Fruit fly (Drosophila melanogaster) whole organism, embryonic: ENCODE measurements around the gene CG42577.

ENCODE experiments used
- CG10267 ChIP-seq: fragments of 200-800 bp; sonication (Bioruptor generic); optimal IDR thresholded peaks from 2 replicates; lab custom pipeline; 2018; ENCODE audit warnings: missing biosample characterization, mild to moderate bottlenecking, missing genetic modification characterization, moderate library complexity
- CG12769 ChIP-seq: fragments of 200-800 bp; sonication (Bioruptor generic); optimal IDR thresholded peaks from 2 replicates; lab custom pipeline; 2019; ENCODE audit warnings: missing biosample characterization, mild to moderate bottlenecking, missing genetic modification characterization, moderate library complexity
- CG13424 ChIP-seq: fragments of 200-800 bp; sonication (Bioruptor generic); optimal IDR thresholded peaks from 2 replicates; lab custom pipeline; 2019; ENCODE audit warnings: missing biosample characterization, mild to moderate bottlenecking, missing genetic modification characterization, moderate library complexity
- CG13894 ChIP-seq: fragments of 200-800 bp; sonication (Bioruptor generic); optimal IDR thresholded peaks from 3 replicates; lab custom pipeline; 2018; ENCODE audit warnings: missing biosample characterization, mild to moderate bottlenecking, missing genetic modification characterization, moderate library complexity
- CG15696 ChIP-seq: fragments of 200-800 bp; sonication (Bioruptor generic); optimal IDR thresholded peaks from 2 replicates; lab custom pipeline; 2019; ENCODE audit warnings: missing biosample characterization, mild to moderate bottlenecking, missing genetic modification characterization, moderate library complexity
- CG1603 ChIP-seq: fragments of 200-800 bp; sonication (Bioruptor generic); optimal IDR thresholded peaks from 2 replicates; lab custom pipeline; 2019; ENCODE audit warnings: missing biosample characterization, mild to moderate bottlenecking, missing genetic modification characterization, moderate library complexity
- CG30403 ChIP-seq: fragments of 200-800 bp; sonication (Bioruptor generic); optimal IDR thresholded peaks from 3 replicates; lab custom pipeline; 2016; ENCODE audit warnings: missing biosample characterization, missing genetic modification characterization
- CG31441 ChIP-seq: fragments of 200-800 bp; sonication (Bioruptor generic); IDR thresholded peaks from 2 replicates; pipeline ENCODE4 v1.3.6; 2022; ENCODE audit warnings: missing biosample characterization, missing genetic modification characterization
- CG34224 ChIP-seq: fragments of 200-800 bp; sonication (Bioruptor generic); IDR thresholded peaks from 3 replicates; pipeline ENCODE4 v1.3.6; 2022; ENCODE audit warnings: missing biosample characterization, missing genetic modification characterization; ENCODE audit not compliant: partially characterized antibody
- CG4424 ChIP-seq: fragments of 200-800 bp; sonication (Bioruptor generic); optimal IDR thresholded peaks from 3 replicates; lab custom pipeline; 2016; ENCODE audit warnings: missing biosample characterization, missing genetic modification characterization
- CG4730 ChIP-seq: fragments of 200-800 bp; sonication (Bioruptor generic); IDR thresholded peaks from 2 replicates; pipeline ENCODE4 v1.3.6; 2022; ENCODE audit warnings: missing biosample characterization, missing genetic modification characterization
- CG7271 ChIP-seq: fragments of 200-800 bp; sonication (Bioruptor generic); optimal IDR thresholded peaks from 2 replicates; lab custom pipeline; 2018; ENCODE audit warnings: missing biosample characterization, mild to moderate bottlenecking, missing genetic modification characterization, moderate library complexity
- CG9932 ChIP-seq: fragments of 200-800 bp; sonication (Bioruptor generic); IDR thresholded peaks from 2 replicates; pipeline ENCODE4 v1.3.6; 2022; ENCODE audit warnings: missing biosample characterization, missing genetic modification characterization
- D19A ChIP-seq: fragments of 200-800 bp; optimal IDR thresholded peaks from 3 replicates; lab custom pipeline; 2019; ENCODE audit warnings: missing biosample characterization, mild to moderate bottlenecking, missing genetic modification characterization, moderate library complexity
- Dad ChIP-seq: fragments of 200-800 bp; sonication (Bioruptor generic); optimal IDR thresholded peaks from 3 replicates; lab custom pipeline; 2016; ENCODE audit warnings: missing biosample characterization, missing genetic modification characterization
- Dbx ChIP-seq: fragments of 200-800 bp; sonication (Bioruptor generic); IDR thresholded peaks from 3 replicates; pipeline ENCODE4 v1.3.6; 2022; ENCODE audit warnings: missing biosample characterization, missing genetic modification characterization
- E2f2 ChIP-seq: fragments of 200-800 bp; sonication (Bioruptor generic); IDR thresholded peaks from 2 replicates; pipeline ENCODE4 v1.3.6; 2022; ENCODE audit warnings: missing biosample characterization, missing genetic modification characterization
- HmgD ChIP-seq: fragments of 200-800 bp; sonication (Bioruptor generic); optimal IDR thresholded peaks from 3 replicates; lab custom pipeline; 2016; ENCODE audit warnings: missing biosample characterization, missing genetic modification characterization
- Max ChIP-seq: fragments of 200-800 bp; sonication (Bioruptor generic); optimal IDR thresholded peaks from 2 replicates; lab custom pipeline; 2016; ENCODE audit warnings: missing biosample characterization, mild to moderate bottlenecking, missing genetic modification characterization
- Med ChIP-seq: fragments of 200-800 bp; sonication (Bioruptor generic); peaks from one replicate; lab custom pipeline; 2016; ENCODE audit warnings: missing biosample characterization, missing genetic modification characterization, mild to moderate bottlenecking, inconsistent platforms, moderate library complexity
- Neu2 ChIP-seq: fragments of 200-800 bp; sonication (Bioruptor generic); optimal IDR thresholded peaks from 3 replicates; lab custom pipeline; 2016; ENCODE audit warnings: missing biosample characterization, missing genetic modification characterization, borderline replicate concordance
- Rfx ChIP-seq: fragments of 200-800 bp; sonication (Bioruptor generic); IDR thresholded peaks from 2 replicates; pipeline ENCODE4 v1.3.6; 2022; ENCODE audit warnings: missing biosample characterization, missing genetic modification characterization
- Rx ChIP-seq: fragments of 200-800 bp; sonication (Bioruptor generic); IDR thresholded peaks from 2 replicates; pipeline ENCODE4 v1.3.6; 2022; ENCODE audit warnings: missing biosample characterization, missing genetic modification characterization
- Stat92E ChIP-seq, 3 experiments: fragments of >200 bp in 2 of 3; fragments of 200-800 bp in 1 of 3; sonication (Bioruptor generic) in 1 of 3; optimal IDR thresholded peaks; 2 replicates each; lab custom pipeline; 2017 to 2019; ENCODE audit warnings: missing biosample characterization in 3 of 3, missing genetic modification characterization in 3 of 3, mild to moderate bottlenecking in 1 of 3, moderate library complexity in 1 of 3
- Usf ChIP-seq: fragments of 200-800 bp; sonication (Bioruptor generic); optimal IDR thresholded peaks from 2 replicates; lab custom pipeline; 2017; ENCODE audit warnings: missing genotype, missing biosample characterization, missing genetic modification characterization
- bcd ChIP-seq: fragments of 200-800 bp; sonication (Bioruptor generic); optimal IDR thresholded peaks from 2 replicates; lab custom pipeline; 2017; ENCODE audit warnings: missing biosample characterization, mild to moderate bottlenecking, missing genetic modification characterization
- chn ChIP-seq: fragments of 200-800 bp; sonication (Bioruptor generic); optimal IDR thresholded peaks from 2 replicates; lab custom pipeline; 2016; ENCODE audit warnings: missing biosample characterization, missing genetic modification characterization
- dmrt99B ChIP-seq: fragments of 200-800 bp; sonication (Bioruptor generic); optimal IDR thresholded peaks from 2 replicates; lab custom pipeline; 2018; ENCODE audit warnings: missing biosample characterization, mild to moderate bottlenecking, missing genetic modification characterization, moderate library complexity
- ind ChIP-seq: fragments of 200-800 bp; sonication (Bioruptor generic); optimal IDR thresholded peaks from 3 replicates; lab custom pipeline; 2016; ENCODE audit warnings: missing biosample characterization, missing genetic modification characterization
- kay ChIP-seq: fragments of 200-800 bp; sonication (Bioruptor generic); optimal IDR thresholded peaks from 2 replicates; lab custom pipeline; 2016; ENCODE audit warnings: missing biosample characterization, missing genetic modification characterization
- lmd ChIP-seq: fragments of 200-800 bp; sonication (Bioruptor generic); IDR thresholded peaks from 2 replicates; pipeline ENCODE4 v1.3.6; 2022; ENCODE audit warnings: missing biosample characterization, missing genetic modification characterization
- mam ChIP-seq: fragments of 200-800 bp; sonication (Bioruptor generic); optimal IDR thresholded peaks from 3 replicates; lab custom pipeline; 2016; ENCODE audit warnings: missing biosample characterization, missing genetic modification characterization
- odd ChIP-seq: fragments of 200-800 bp; sonication (Bioruptor generic); optimal IDR thresholded peaks from 2 replicates; lab custom pipeline; 2017; ENCODE audit warnings: missing biosample characterization, mild to moderate bottlenecking, missing genetic modification characterization
- row ChIP-seq: fragments of 200-800 bp; sonication (Bioruptor generic); IDR thresholded peaks from 3 replicates; pipeline ENCODE4 v1.3.6; 2022; ENCODE audit warnings: missing biosample characterization, missing genetic modification characterization
- sob ChIP-seq: fragments of 200-800 bp; sonication (Bioruptor generic); IDR thresholded peaks from 2 replicates; pipeline ENCODE4 v1.3.6; 2022; ENCODE audit warnings: missing biosample characterization, missing genetic modification characterization
- usp ChIP-seq: fragments of >200 bp; optimal IDR thresholded peaks from 2 replicates; lab custom pipeline; 2017; ENCODE audit warnings: missing biosample characterization, missing genetic modification characterization
- zen ChIP-seq: fragments of 200-800 bp; sonication (Bioruptor generic); optimal IDR thresholded peaks from 3 replicates; lab custom pipeline; 2018; ENCODE audit warnings: missing biosample characterization, mild to moderate bottlenecking, missing genetic modification characterization, moderate library complexity

CG42577 gene

dm6 chrX:20256849-20257590, 2.0 kb upstream of the CG42577 start, which contains the start of gene CG17065 (continued):
- peak; percentile 56 for TF ChIP-seq HmgD (GFP tag; lab: Kevin White, UChicago)
- TF ChIP-seq CG34224: peak; percentile 16; the same call in 1 of the 3 replicates
- TF ChIP-seq kay (GFP tag; lab: Kevin White, UChicago): no peak
- TF ChIP-seq lmd (GFP tag; lab: Robert Waterston, UW): peak; percentile 24; the same call in 1 of the 2 replicates
- no peak for TF ChIP-seq Usf (GFP tag; lab: Kevin White, UChicago)
- no peak for TF ChIP-seq usp (GFP tag; lab: Kevin White, UChicago)
- peak; percentile 94 for TF ChIP-seq row (GFP tag; lab: Robert Waterston, UW)
- peak; percentile 31 for TF ChIP-seq CG12769 (tag; lab: Kevin White, UChicago)
- TF ChIP-seq D19A (tag; lab: Kevin White, UChicago): no peak
- peak; percentile 19 for TF ChIP-seq ind
- TF ChIP-seq sob: peak; percentile 35; the same call in 1 of the 2 replicates
- TF ChIP-seq mam (GFP tag; lab: Kevin White, UChicago): peak; percentile 46
- peak; percentile 11 for TF ChIP-seq Neu2 (GFP tag; lab: Kevin White, UChicago)
- peak; percentile 60 for TF ChIP-seq zen (tag; lab: Kevin White, UChicago)
- TF ChIP-seq Dbx (GFP tag; lab: Robert Waterston, UW): peak; percentile 27; the same call in 1 of the 3 replicates
- peak; percentile 49; the same call in 1 of the 2 replicates for TF ChIP-seq CG9932 (GFP tag; lab: Robert Waterston, UW)
- 0 out of 2 replicates have a peak, but pooled peaks have one; percentile 16 for TF ChIP-seq CG31441 (GFP tag; lab: Robert Waterston, UW)
- peak; percentile 16 for TF ChIP-seq dmrt99B (tag; lab: Kevin White, UChicago)
- peak; percentile 48 for TF ChIP-seq CG4424
- peak; percentile 88 for TF ChIP-seq Med
- TF ChIP-seq CG15696 (tag; lab: Kevin White, UChicago): peak; percentile 22
- peak; percentile 46 for TF ChIP-seq Max (GFP tag; lab: Kevin White, UChicago)
- TF ChIP-seq bcd (GFP tag; lab: Kevin White, UChicago): peak; percentile 63
- TF ChIP-seq CG13424 (tag; lab: Kevin White, UChicago): peak; percentile 27
- TF ChIP-seq CG10267 (tag; lab: Kevin White, UChicago): peak; percentile 38
- peak; percentile 7 for TF ChIP-seq Dad (GFP tag; lab: Kevin White, UChicago)
- peak in 1 of 3 experiments; percentile 51 for TF ChIP-seq Stat92E (GFP tag; optimal IDR thresholded peaks at IDR 0.05; lab: Kevin White, UChicago)
- TF ChIP-seq E2f2 (GFP tag; lab: Robert Waterston, UW): peak; percentile 87
- no peak for TF ChIP-seq CG7271 (tag; lab: Kevin White, UChicago)

dm6 chrX:20269669-20270068, 10.6 kb downstream of the CG42577 start, which contains the start of gene Inx6:
Gene Inx6 (minus strand): TSS chrX:20269769.
- no peak for TF ChIP-seq CG4730 (GFP tag; lab: Robert Waterston, UW)
- TF ChIP-seq CG1603: no peak
- no peak for TF ChIP-seq CG13894 (tag; lab: Kevin White, UChicago)
- no peak for TF ChIP-seq odd (GFP tag; lab: Kevin White, UChicago)
- no peak for TF ChIP-seq Rx
- no peak for TF ChIP-seq Med
- no peak for TF ChIP-seq chn (GFP tag; lab: Kevin White, UChicago)
- no peak for TF ChIP-seq E2f2 (GFP tag; lab: Robert Waterston, UW)
- no peak for TF ChIP-seq CG30403 (GFP tag; lab: Kevin White, UChicago)
- no peak for TF ChIP-seq Rfx (GFP tag; lab: Robert Waterston, UW)
